Worm (Caenorhabditis elegans) whole organism, late embryonic: Measurements from ENCODE around the gene ugt-66.

Experiments used
- C08G9.2 ChIP-seq: sonication (generic microtip); optimal IDR thresholded peaks from 2 replicates; lab custom pipeline; 2016; ENCODE audit warnings: mild to moderate bottlenecking, missing genetic modification characterization, moderate library complexity, missing compliant biosample characterization
- C38D4.7 ChIP-seq: fragments of 200-800 bp; sonication (Bioruptor generic); optimal IDR thresholded peaks from 2 replicates; lab custom pipeline; 2018; ENCODE audit warnings: mild to moderate bottlenecking, missing genetic modification characterization, moderate library complexity, missing compliant biosample characterization
- K09A11.1 ChIP-seq: sonication (generic microtip); optimal IDR thresholded peaks from 2 replicates; lab custom pipeline; 2017; ENCODE audit warnings: antibody characterized with exemption, mild to moderate bottlenecking, missing genetic modification characterization, missing compliant biosample characterization; ENCODE audit not compliant: insufficient read depth
- T23F11.4 ChIP-seq: fragments of 200-800 bp; sonication (Bioruptor generic); optimal IDR thresholded peaks from 2 replicates; lab custom pipeline; 2018; ENCODE audit warnings: mild to moderate bottlenecking, missing genetic modification characterization, missing compliant biosample characterization
- Y22D7AL.16 ChIP-seq: sonication (generic microtip); optimal IDR thresholded peaks from 2 replicates; lab custom pipeline; 2016; ENCODE audit warnings: missing genetic modification characterization, missing compliant biosample characterization
- ahr-1 ChIP-seq: sonication (generic microtip); optimal IDR thresholded peaks from 2 replicates; lab custom pipeline; 2016; ENCODE audit warnings: missing genetic modification characterization, missing compliant biosample characterization
- ceh-18 ChIP-seq: sonication (generic microtip); optimal IDR thresholded peaks from 2 replicates; lab custom pipeline; 2016; ENCODE audit warnings: missing genetic modification characterization, missing compliant biosample characterization
- ceh-19 ChIP-seq: fragments of 200-800 bp; sonication (Bioruptor generic); optimal IDR thresholded peaks from 2 replicates; lab custom pipeline; 2018; ENCODE audit warnings: mild to moderate bottlenecking, missing genetic modification characterization, missing compliant biosample characterization
- ceh-2 ChIP-seq: sonication (generic microtip); optimal IDR thresholded peaks from 2 replicates; lab custom pipeline; 2016; ENCODE audit warnings: missing genotype, missing genetic modification characterization, missing compliant biosample characterization
- ceh-24 ChIP-seq: sonication (generic microtip); optimal IDR thresholded peaks from 2 replicates; lab custom pipeline; 2016; ENCODE audit warnings: mild to moderate bottlenecking, missing genetic modification characterization, missing compliant biosample characterization
- ceh-30 ChIP-seq: fragments of 150-350 bp; optimal IDR thresholded peaks from 2 replicates; lab custom pipeline; 2014; ENCODE audit warnings: missing biosample characterization, missing genetic modification characterization
- ceh-31 ChIP-seq: sonication (generic microtip); optimal IDR thresholded peaks from 2 replicates; lab custom pipeline; 2016; ENCODE audit warnings: missing genetic modification characterization, missing compliant biosample characterization
- ceh-34 ChIP-seq: sonication (generic microtip); optimal IDR thresholded peaks from 2 replicates; lab custom pipeline; 2016; ENCODE audit warnings: mild to moderate bottlenecking, missing genetic modification characterization, missing compliant biosample characterization
- ceh-45 ChIP-seq: fragments of 200-800 bp; sonication (Bioruptor generic); IDR thresholded peaks from 2 replicates; pipeline ENCODE4 v1.3.6; 2022; ENCODE audit warnings: missing genetic modification reagents, missing genetic modification characterization, missing compliant biosample characterization
- ceh-6 ChIP-seq: fragments of 200-800 bp; sonication (Bioruptor generic); optimal IDR thresholded peaks from 2 replicates; lab custom pipeline; 2018; ENCODE audit warnings: mild to moderate bottlenecking, missing genetic modification characterization, missing compliant biosample characterization
- che-1 ChIP-seq: sonication (generic microtip); optimal IDR thresholded peaks from 2 replicates; lab custom pipeline; 2016; ENCODE audit warnings: mild to moderate bottlenecking, missing genetic modification characterization, missing compliant biosample characterization
- dmd-4 ChIP-seq: sonication (generic microtip); optimal IDR thresholded peaks from 2 replicates; lab custom pipeline; 2016; ENCODE audit warnings: borderline replicate concordance, missing genetic modification characterization, missing compliant biosample characterization
- ets-4 ChIP-seq: sonication (generic microtip); optimal IDR thresholded peaks from 2 replicates; lab custom pipeline; 2016; ENCODE audit warnings: missing genetic modification characterization, missing compliant biosample characterization
- fkh-10 ChIP-seq: fragments of 150-350 bp; optimal IDR thresholded peaks from 2 replicates; lab custom pipeline; 2014; ENCODE audit warnings: missing biosample characterization, missing genetic modification reagents, missing genetic modification characterization
- gmeb-2 ChIP-seq: sonication (generic microtip); optimal IDR thresholded peaks from 2 replicates; lab custom pipeline; 2016; ENCODE audit warnings: missing genetic modification characterization, inconsistent platforms, missing compliant biosample characterization
- hlh-8 ChIP-seq: sonication (generic microtip); optimal IDR thresholded peaks from 2 replicates; lab custom pipeline; 2016; ENCODE audit warnings: missing genotype, missing genetic modification characterization, missing compliant biosample characterization
- lim-6 ChIP-seq: sonication (generic microtip); optimal IDR thresholded peaks from 2 replicates; lab custom pipeline; 2016; ENCODE audit warnings: missing genetic modification characterization, missing compliant biosample characterization
- lin-11 ChIP-seq: fragments of 200-800 bp; sonication (Bioruptor generic); optimal IDR thresholded peaks from 2 replicates; lab custom pipeline; 2018; ENCODE audit warnings: mild to moderate bottlenecking, missing genetic modification characterization, missing compliant biosample characterization
- madf-2 ChIP-seq: sonication (generic microtip); optimal IDR thresholded peaks from 2 replicates; lab custom pipeline; 2017; ENCODE audit warnings: missing genetic modification characterization, missing compliant biosample characterization
- nfya-1 ChIP-seq: sonication (generic microtip); optimal IDR thresholded peaks from 2 replicates; lab custom pipeline; 2017; ENCODE audit warnings: missing genetic modification characterization, mild to moderate bottlenecking, missing compliant biosample characterization, antibody characterized with exemption, moderate library complexity
- nhr-232 ChIP-seq: sonication (generic microtip); optimal IDR thresholded peaks from 2 replicates; lab custom pipeline; 2016; ENCODE audit warnings: missing genetic modification characterization, missing compliant biosample characterization
- npax-4 ChIP-seq: sonication (generic microtip); optimal IDR thresholded peaks from 2 replicates; lab custom pipeline; 2016; ENCODE audit warnings: missing genetic modification characterization, missing compliant biosample characterization
- odd-2 ChIP-seq: sonication (generic microtip); optimal IDR thresholded peaks from 2 replicates; lab custom pipeline; 2017; ENCODE audit warnings: antibody characterized with exemption, mild to moderate bottlenecking, missing genetic modification characterization, missing compliant biosample characterization
- pax-1 ChIP-seq: fragments of 150-350 bp; optimal IDR thresholded peaks from 2 replicates; lab custom pipeline; 2014; ENCODE audit warnings: missing biosample characterization, missing genetic modification characterization
- pros-1 ChIP-seq: fragments of 150-350 bp; optimal IDR thresholded peaks from 2 replicates; lab custom pipeline; 2014; ENCODE audit warnings: missing biosample characterization, missing genetic modification reagents, missing genetic modification characterization
- rnt-1 ChIP-seq: sonication (generic microtip); optimal IDR thresholded peaks from 2 replicates; lab custom pipeline; 2016; ENCODE audit warnings: missing genetic modification characterization, missing compliant biosample characterization
- sdc-2 ChIP-seq: sonication (generic microtip); optimal IDR thresholded peaks from 2 replicates; lab custom pipeline; 2016; ENCODE audit warnings: missing genotype, missing genetic modification characterization, missing compliant biosample characterization
- sox-2 ChIP-seq: fragments of 200-800 bp; sonication (Bioruptor generic); IDR thresholded peaks from 2 replicates; pipeline ENCODE4 v1.3.6; 2022; ENCODE audit warnings: missing genetic modification reagents, missing genetic modification characterization, missing compliant biosample characterization
- syd-9 ChIP-seq: sonication (generic microtip); optimal IDR thresholded peaks from 2 replicates; lab custom pipeline; 2016; ENCODE audit warnings: mild to moderate bottlenecking, missing genetic modification characterization, moderate library complexity, missing compliant biosample characterization
- tbx-7 ChIP-seq: sonication (generic microtip); optimal IDR thresholded peaks from 2 replicates; lab custom pipeline; 2016; ENCODE audit warnings: missing genotype, missing genetic modification characterization, missing compliant biosample characterization
- unc-3 ChIP-seq, 2 experiments: fragments of 200-800 bp in 1 of 2; sonication (Bioruptor generic) in 1 of 2; sonication (generic microtip) in 1 of 2; conservative IDR thresholded peaks in 1 of 2; optimal IDR thresholded peaks in 1 of 2; 2 replicates each; pipeline versions ENCODE4 v1.3.6 to Lab custom; 2016 to 2022; ENCODE audit warnings: missing compliant biosample characterization in 2 of 2, missing genetic modification characterization in 2 of 2, missing genetic modification reagents in 1 of 2
- unc-55 ChIP-seq: sonication (generic microtip); optimal IDR thresholded peaks from 2 replicates; lab custom pipeline; 2017; ENCODE audit warnings: missing biosample characterization, missing genetic modification reagents, missing genetic modification characterization
- unc-86 ChIP-seq: sonication (generic microtip); optimal IDR thresholded peaks from 2 replicates; lab custom pipeline; 2016; ENCODE audit warnings: missing genetic modification characterization, missing compliant biosample characterization
- zip-5 ChIP-seq: sonication (generic microtip); optimal IDR thresholded peaks from 2 replicates; lab custom pipeline; 2016; ENCODE audit warnings: missing genetic modification characterization, missing compliant biosample characterization

The ugt-66 gene

DNA sequence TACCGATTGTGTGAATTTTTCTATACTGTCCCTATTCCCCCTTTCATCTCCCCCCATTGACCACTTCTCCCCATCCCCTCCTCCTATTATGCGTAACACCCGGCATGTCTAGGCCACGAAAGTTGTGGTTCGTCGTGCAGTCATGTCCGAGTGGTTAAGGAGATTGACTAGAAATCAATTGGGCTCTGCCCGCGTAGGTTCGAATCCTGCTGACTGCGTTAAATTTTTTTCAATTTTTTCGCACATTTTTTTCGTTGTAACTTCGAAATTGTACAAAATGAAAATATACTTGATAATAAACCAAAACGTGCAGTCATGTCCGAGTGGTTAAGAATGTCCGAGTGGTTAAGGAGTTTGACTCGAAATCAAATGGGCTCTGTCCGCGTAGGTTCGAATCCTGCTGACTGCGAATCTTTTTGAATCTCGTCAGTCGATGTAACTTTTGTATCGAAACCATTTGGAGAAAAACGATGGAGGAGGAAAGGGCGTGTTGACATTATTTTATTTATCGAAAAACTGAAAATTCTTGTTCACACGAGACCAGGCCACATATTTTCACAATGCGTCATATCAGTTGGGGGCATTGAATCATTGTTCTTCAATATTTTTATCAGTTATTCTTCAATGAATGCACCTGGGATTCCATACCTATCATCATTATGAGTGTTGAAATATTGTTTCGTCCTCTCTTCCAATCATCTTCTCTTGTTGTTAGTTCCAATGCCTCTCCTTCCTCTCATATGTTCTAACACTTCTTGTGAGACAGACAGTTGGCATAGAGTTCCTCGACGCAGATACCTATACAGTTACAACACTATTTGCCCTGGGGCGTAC is 35.5 kb downstream of the ugt-66 start, which contains the start of gene nfm-1 (continued):
- peak; percentile 77 for TF ChIP-seq sox-2
- no peak for TF ChIP-seq fkh-10 (GFP tag; lab: Kevin White, UChicago)
- TF ChIP-seq ceh-19: peak; percentile 87
- no peak for TF ChIP-seq hlh-8
- TF ChIP-seq che-1: peak; percentile 82
- TF ChIP-seq T23F11.4: peak; percentile 76
- peak; percentile 48 for TF ChIP-seq syd-9
- peak; percentile 86 for TF ChIP-seq ceh-6 (GFP tag; lab: Kevin White, UChicago)
- TF ChIP-seq ceh-18: no peak
- peak; percentile 57 for TF ChIP-seq nhr-232
- peak; percentile 37 for TF ChIP-seq C08G9.2 (tag; lab: Kevin White, UChicago)
- peak; percentile 82 for TF ChIP-seq C38D4.7 (GFP tag; lab: Kevin White, UChicago)
- peak; percentile 84 for TF ChIP-seq unc-3 (GFP tag; conservative IDR thresholded peaks at IDR 0.05; lab: Robert Waterston, UW)
- TF ChIP-seq unc-3 (tag; optimal IDR thresholded peaks at IDR 0.05; lab: Kevin White, UChicago): peak; percentile 83
- TF ChIP-seq unc-86 (tag; lab: Kevin White, UChicago): peak; percentile 68
- peak; percentile 31 for TF ChIP-seq ahr-1
- TF ChIP-seq ceh-45: peak; percentile 77
- peak; percentile 21 for TF ChIP-seq dmd-4 (tag; lab: Kevin White, UChicago)
- no peak for TF ChIP-seq tbx-7 (tag; lab: Kevin White, UChicago)
- peak; percentile 81 for TF ChIP-seq madf-2 (tag; lab: Kevin White, UChicago)
- peak; percentile 69 for TF ChIP-seq npax-4 (tag; lab: Kevin White, UChicago)
- TF ChIP-seq ceh-31 (tag; lab: Kevin White, UChicago): peak; percentile 41
- TF ChIP-seq lim-6 (tag; lab: Kevin White, UChicago): no peak
- peak; percentile 82 for TF ChIP-seq K09A11.1 (tag; lab: Kevin White, UChicago)
- peak; percentile 19 for TF ChIP-seq sdc-2 (tag; lab: Kevin White, UChicago)
- peak; percentile 63 for TF ChIP-seq nfya-1 (tag; lab: Kevin White, UChicago)
- TF ChIP-seq ceh-2 (tag; lab: Kevin White, UChicago): peak; percentile 25
- TF ChIP-seq ets-4 (tag; lab: Kevin White, UChicago): no peak
- TF ChIP-seq lin-11: peak; percentile 78
- TF ChIP-seq rnt-1 (tag; lab: Kevin White, UChicago): peak; percentile 47
- TF ChIP-seq zip-5 (tag; lab: Kevin White, UChicago): peak; percentile 52

DNA sequence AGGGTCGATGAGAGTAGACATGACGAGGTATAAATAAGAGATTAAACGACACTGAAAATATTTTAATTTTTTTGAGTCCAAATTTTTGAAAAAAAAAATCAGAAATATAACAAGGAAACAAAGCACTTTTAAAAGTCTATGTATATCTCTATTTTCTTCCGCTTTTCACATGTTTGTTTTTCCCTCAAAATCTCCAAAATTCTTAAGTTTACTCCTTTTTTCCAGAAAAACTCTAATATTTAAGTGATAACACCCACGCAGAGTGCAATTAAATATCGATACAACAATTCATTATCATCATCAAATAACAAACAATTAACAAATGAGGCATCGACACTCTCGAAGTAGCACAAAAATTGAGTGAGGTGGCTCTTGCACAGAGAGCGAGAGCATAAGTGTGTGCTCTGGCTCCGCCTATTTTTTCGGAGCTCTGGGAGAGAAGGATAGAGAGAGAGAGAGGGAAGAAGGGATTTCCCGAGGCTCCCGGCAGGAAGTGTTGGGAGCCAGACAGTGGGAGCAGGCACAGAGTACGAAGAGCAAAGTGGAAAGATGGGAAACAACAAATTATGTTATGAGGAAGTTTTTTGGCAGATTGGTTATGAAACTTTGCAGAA is 36.6 kb downstream of the ugt-66 start, which contains the start of gene anmt-2:
TSS of gene anmt-2 (minus strand) at position 51 of the 614 bp plus-strand sequence.
- TF ChIP-seq pax-1 (tag; lab: Kevin White, UChicago) (no peak), ceh-18 (peak; percentile 62), Y22D7AL.16 (tag; lab: Kevin White, UChicago) (no peak), ets-4 (tag; lab: Kevin White, UChicago) (no peak), zip-5 (tag; lab: Kevin White, UChicago) (no peak), gmeb-2 (tag; lab: Kevin White, UChicago) (no peak), ceh-30 (no peak)
- TF ChIP-seq, all 69 proteins: peak for 1

DNA sequence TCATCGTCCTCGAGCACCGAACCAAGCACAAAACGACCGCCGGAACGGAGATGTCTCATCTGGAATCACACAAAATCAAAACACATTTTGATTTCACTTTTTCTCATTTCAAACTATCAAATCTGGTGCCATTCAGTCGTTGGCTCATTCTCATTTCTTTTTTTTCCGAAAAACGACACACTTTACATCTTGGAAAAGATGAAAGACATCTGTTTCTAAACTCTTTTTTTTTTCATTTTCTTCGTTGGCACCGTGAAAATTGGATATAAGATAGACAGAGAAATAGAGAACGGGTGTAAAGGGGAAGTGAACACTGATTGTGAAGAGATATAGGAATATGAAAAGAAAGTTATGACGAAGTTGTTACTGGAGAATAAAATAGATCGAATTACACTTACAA is 38.6 kb downstream of the ugt-66 start:
- TF ChIP-seq pax-1 (tag; lab: Kevin White, UChicago): no peak
- TF ChIP-seq npax-4 (tag; lab: Kevin White, UChicago): no peak
- no peak for TF ChIP-seq sox-2
- no peak for TF ChIP-seq ceh-24 (tag; lab: Kevin White, UChicago)
- TF ChIP-seq ceh-34 (tag; lab: Kevin White, UChicago): no peak
- TF ChIP-seq unc-3 (GFP tag; conservative IDR thresholded peaks at IDR 0.05; lab: Robert Waterston, UW): no peak
- no peak for TF ChIP-seq unc-3 (tag; optimal IDR thresholded peaks at IDR 0.05; lab: Kevin White, UChicago)
- no peak for TF ChIP-seq lin-11
- TF ChIP-seq ceh-31 (tag; lab: Kevin White, UChicago): no peak
- no peak for TF ChIP-seq fkh-10 (GFP tag; lab: Kevin White, UChicago)
- TF ChIP-seq nfya-1 (tag; lab: Kevin White, UChicago): no peak
- no peak for TF ChIP-seq ceh-30
- TF ChIP-seq odd-2: no peak
- no peak for TF ChIP-seq ceh-45
- TF ChIP-seq pros-1 (tag; lab: Kevin White, UChicago): no peak
- no peak for TF ChIP-seq hlh-8
- TF ChIP-seq unc-55 (GFP tag; lab: Kevin White, UChicago): no peak
- TF ChIP-seq, all 69 proteins: peak for 0
